Fruit fly (Drosophila melanogaster): ENCODE results near the gene Ktl.

The Ktl gene

DNA sequence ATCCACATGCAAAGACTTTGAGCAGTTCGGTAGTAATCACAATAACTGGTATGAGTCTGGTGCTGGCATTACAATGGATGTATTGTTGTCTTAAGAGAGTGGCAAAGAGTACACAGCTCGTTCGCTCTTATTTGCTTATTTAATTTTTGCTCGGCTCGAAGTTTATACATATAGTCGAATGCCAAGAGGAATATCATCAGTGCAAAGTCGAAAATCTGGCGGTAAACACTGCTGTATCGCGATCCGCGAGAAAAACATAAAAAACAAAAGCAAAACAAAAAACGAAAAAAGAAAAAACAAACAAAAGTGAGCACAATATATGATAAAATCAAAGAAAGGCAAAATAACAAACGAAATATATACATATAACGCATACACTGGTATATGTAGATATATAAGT is 17.0 kb upstream of the Ktl start, which contains the start of gene hdly (continued):
- no peak for TF ChIP-seq CG6791 (GFP tag; IDR thresholded peaks at IDR 0.05; ENCODE audit: partially characterized antibody)
- TF ChIP-seq CG4617 (GFP tag; optimal IDR thresholded peaks at IDR 0.05; ENCODE audit: borderline replicate concordance), result no peak
- TF ChIP-seq NC2α (GFP tag; optimal IDR thresholded peaks at IDR 0.05), result no peak
- no peak for TF ChIP-seq bigmax (GFP tag; optimal IDR thresholded peaks at IDR 0.05)
- no peak for TF ChIP-seq Dp (GFP tag; optimal IDR thresholded peaks at IDR 0.05)
- no peak for TF ChIP-seq twi (tag; optimal IDR thresholded peaks at IDR 0.05)
- no peak for TF ChIP-seq ap (GFP tag; IDR thresholded peaks at IDR 0.05)
- no peak for TF ChIP-seq Bdp1 (GFP tag; optimal IDR thresholded peaks at IDR 0.05)
- TF ChIP-seq Mad (GFP tag; optimal IDR thresholded peaks at IDR 0.05), result no peak
- no peak for TF ChIP-seq Dek (tag; optimal IDR thresholded peaks at IDR 0.05)
- peak; percentile 76 for TF ChIP-seq CG13296 (GFP tag; optimal IDR thresholded peaks at IDR 0.05)
- TF ChIP-seq CG5180 (GFP tag; optimal IDR thresholded peaks at IDR 0.05), result no peak
- TF ChIP-seq al (GFP tag; IDR thresholded peaks at IDR 0.05), result no peak
- no peak for TF ChIP-seq jing (GFP tag; optimal IDR thresholded peaks at IDR 0.05)
- TF ChIP-seq CG9727 (GFP tag; optimal IDR thresholded peaks at IDR 0.05), result no peak
- TF ChIP-seq tap (tag; optimal IDR thresholded peaks at IDR 0.05), result no peak
- TF ChIP-seq Gsc (GFP tag; IDR thresholded peaks at IDR 0.05), result no peak
- TF ChIP-seq CG12391 (tag; optimal IDR thresholded peaks at IDR 0.05), result no peak
- no peak for TF ChIP-seq fu2 (GFP tag; optimal IDR thresholded peaks at IDR 0.05)
- TF ChIP-seq stc (GFP tag; IDR thresholded peaks at IDR 0.05), result no peak
- no peak for TF ChIP-seq Xbp1 (GFP tag; optimal IDR thresholded peaks at IDR 0.05)
- TF ChIP-seq Ssrp (tag; optimal IDR thresholded peaks at IDR 0.05), result no peak
- no peak for TF ChIP-seq zfh1 (GFP tag; IDR thresholded peaks at IDR 0.05)
- TF ChIP-seq ato (GFP tag; IDR thresholded peaks at IDR 0.05; ENCODE audit: partially characterized antibody), result no peak
- no peak for TF ChIP-seq Bgb (GFP tag; IDR thresholded peaks at IDR 0.05; ENCODE audit: partially characterized antibody)
- no peak for TF ChIP-seq shn (GFP tag; optimal IDR thresholded peaks at IDR 0.05)
- TF ChIP-seq CG8924 (tag; optimal IDR thresholded peaks at IDR 0.05), result no peak
- TF ChIP-seq unc-4 (GFP tag; IDR thresholded peaks at IDR 0.05; ENCODE audit: partially characterized antibody), result no peak
- TF ChIP-seq CG31441 (GFP tag; IDR thresholded peaks at IDR 0.05), result no peak
- TF ChIP-seq CG15073 (GFP tag; optimal IDR thresholded peaks at IDR 0.05), result no peak
- no peak for TF ChIP-seq Tbp (GFP tag; optimal IDR thresholded peaks at IDR 0.05)
- no peak for TF ChIP-seq CG30020 (tag; optimal IDR thresholded peaks at IDR 0.05)
- TF ChIP-seq CG6689 (GFP tag; IDR thresholded peaks at IDR 0.05), result no peak
- no peak for TF ChIP-seq tio (GFP tag; optimal IDR thresholded peaks at IDR 0.05)
- peak; percentile 1 for TF ChIP-seq Sox100B (GFP tag; optimal IDR thresholded peaks at IDR 0.05)
- TF ChIP-seq Kr (GFP tag; optimal IDR thresholded peaks at IDR 0.05), result no peak
- TF ChIP-seq trem (tag; optimal IDR thresholded peaks at IDR 0.05), result no peak
- TF ChIP-seq esg (GFP tag; conservative IDR thresholded peaks at IDR 0.05), result no peak
- TF ChIP-seq trh (GFP tag; optimal IDR thresholded peaks at IDR 0.05), result no peak
- TF ChIP-seq insv (GFP tag; optimal IDR thresholded peaks at IDR 0.05), result no peak
- TF ChIP-seq CG4854 (GFP tag; optimal IDR thresholded peaks at IDR 0.05), result no peak
- TF ChIP-seq CG33557 (GFP tag; optimal IDR thresholded peaks at IDR 0.05), result no peak
- peak; percentile 100 for TF ChIP-seq nom (GFP tag; optimal IDR thresholded peaks at IDR 0.05)
- no peak for TF ChIP-seq Neu2 (GFP tag; optimal IDR thresholded peaks at IDR 0.05; ENCODE audit: borderline replicate concordance)
- TF ChIP-seq luna (GFP tag; optimal IDR thresholded peaks at IDR 0.05), result no peak
- no peak for TF ChIP-seq Poxn (GFP tag; IDR thresholded peaks at IDR 0.05)
- TF ChIP-seq ham (GFP tag; IDR thresholded peaks at IDR 0.05), result no peak
- TF ChIP-seq CG7987 (GFP tag; optimal IDR thresholded peaks at IDR 0.05), result no peak
- no peak for TF ChIP-seq Sry-β (GFP tag; optimal IDR thresholded peaks at IDR 0.05)
- no peak for TF ChIP-seq D (optimal IDR thresholded peaks at IDR 0.05)
- no peak for TF ChIP-seq D (GFP tag; optimal IDR thresholded peaks at IDR 0.05)
- TF ChIP-seq CG1603 (tag; optimal IDR thresholded peaks at IDR 0.05), result no peak
